Worm (Caenorhabditis elegans) whole organism, L4 larva: ENCODE results near the gene fbxb-108.

Experiments used
- F26F4.8 ChIP-seq: fragments of 200-800 bp; sonication (Bioruptor generic); conservative IDR thresholded peaks from 2 replicates; pipeline ENCODE4 v1.3.6; 2022; ENCODE audit warnings: missing genetic modification characterization, missing compliant biosample characterization
- ceh-82 ChIP-seq: sonication (generic microtip); optimal IDR thresholded peaks from 2 replicates; lab custom pipeline; 2017; ENCODE audit warnings: missing biosample characterization, missing genetic modification characterization
- dpl-1 ChIP-seq: fragments of 150-350 bp; optimal IDR thresholded peaks from 2 replicates; lab custom pipeline; 2014; ENCODE audit warnings: missing biosample characterization, missing genetic modification reagents, missing genetic modification characterization
- fkh-10 ChIP-seq: fragments of 150-350 bp; optimal IDR thresholded peaks from 2 replicates; lab custom pipeline; 2014; ENCODE audit warnings: missing biosample characterization, missing genetic modification reagents, missing genetic modification characterization
- hlh-30 ChIP-seq: sonication (generic microtip); optimal IDR thresholded peaks from 2 replicates; lab custom pipeline; 2017; ENCODE audit warnings: antibody characterized with exemption, mild to moderate bottlenecking, missing genetic modification characterization, missing compliant biosample characterization; ENCODE audit not compliant: insufficient read depth
- lin-29 ChIP-seq: fragments of 200-800 bp; sonication (Bioruptor generic); IDR thresholded peaks from 2 replicates; pipeline ENCODE4 v1.3.6; 2022; ENCODE audit warnings: missing genetic modification reagents, missing genetic modification characterization, missing compliant biosample characterization
- madf-5 ChIP-seq, 2 experiments: fragments of 200-800 bp; sonication (Bioruptor generic); IDR thresholded peaks; 2 replicates each; pipeline ENCODE4 v1.3.6; 2022; ENCODE audit warnings: missing compliant biosample characterization in 2 of 2, missing genetic modification characterization in 2 of 2
- mes-2 ChIP-seq: sonication (generic microtip); optimal IDR thresholded peaks from 2 replicates; lab custom pipeline; 2016; ENCODE audit warnings: missing genotype, mild to moderate bottlenecking, missing genetic modification characterization, missing compliant biosample characterization; ENCODE audit not compliant: poor library complexity, severe bottlenecking
- nhr-77 ChIP-seq: fragments of 150-350 bp; optimal IDR thresholded peaks from 2 replicates; lab custom pipeline; 2014; ENCODE audit warnings: missing biosample characterization, missing genetic modification characterization
- skn-1 ChIP-seq: fragments of 150-350 bp; optimal IDR thresholded peaks from 2 replicates; lab custom pipeline; 2014; ENCODE audit warnings: missing biosample characterization, missing genetic modification characterization
- spr-3 ChIP-seq: fragments of 200-800 bp; sonication (Bioruptor generic); optimal IDR thresholded peaks from 2 replicates; lab custom pipeline; 2018; ENCODE audit warnings: mild to moderate bottlenecking, missing genetic modification characterization, missing compliant biosample characterization
- zfp-2 ChIP-seq: sonication (generic microtip); optimal IDR thresholded peaks from 2 replicates; lab custom pipeline; 2016; ENCODE audit warnings: mild to moderate bottlenecking, missing genetic modification characterization, missing compliant biosample characterization
- ztf-11 ChIP-seq: fragments of 150-350 bp; optimal IDR thresholded peaks from 2 replicates; lab custom pipeline; 2014; ENCODE audit warnings: missing biosample characterization, missing genetic modification characterization

ce11 chrII:2805566-2805965 lies 40.8 kb downstream of the fbxb-108 start:
- TF ChIP-seq zfp-2 (tag; lab: Kevin White, UChicago) (no peak), ztf-11 (tag; lab: Kevin White, UChicago) (no peak), nhr-77 (no peak), lin-29 (no peak), madf-5 (GFP tag; IDR thresholded peaks at IDR 0.05; lab: Robert Waterston, UW) (no peak), skn-1 (no peak), ceh-82 (tag; lab: Kevin White, UChicago) (no peak), F26F4.8 (GFP tag; lab: Robert Waterston, UW) (no peak), spr-3 (GFP tag; lab: Kevin White, UChicago) (no peak), hlh-30 (tag; lab: Kevin White, UChicago) (no peak), dpl-1 (GFP tag; lab: Kevin White, UChicago) (no peak), mes-2 (no peak), fkh-10 (GFP tag; lab: Kevin White, UChicago) (no peak)
